Worm (Caenorhabditis elegans) whole organism, L4 larva: ENCODE results near the gene F36D4.4.
A peak's percentile ranks its signal among the peaks of the same experiment; 100 is the strongest.
"Not testable (repeated sequence)": the region's sequence is repeated elsewhere in the genome, so short reads cannot be mapped to it uniquely, and the experiment has no call there.

Source experiments
- F10B5.3 ChIP-seq: sonication (generic microtip); optimal IDR thresholded peaks from 2 replicates; lab custom pipeline; 2016; ENCODE audit warnings: mild to moderate bottlenecking, missing genetic modification characterization, missing compliant biosample characterization
- F26F4.8 ChIP-seq: fragments of 200-800 bp; sonication (Bioruptor generic); conservative IDR thresholded peaks from 2 replicates; pipeline ENCODE4 v1.3.6; 2022; ENCODE audit warnings: missing genetic modification characterization, missing compliant biosample characterization
- F49E8.2 ChIP-seq: sonication (generic microtip); optimal IDR thresholded peaks from 2 replicates; lab custom pipeline; 2016; ENCODE audit warnings: missing compliant biosample characterization, mild to moderate bottlenecking, missing genetic modification characterization, borderline replicate concordance
- T20F7.1 ChIP-seq: fragments of 200-800 bp; sonication (Bioruptor generic); optimal IDR thresholded peaks from 2 replicates; lab custom pipeline; 2018; ENCODE audit warnings: mild to moderate bottlenecking, missing genetic modification characterization, missing compliant biosample characterization
- T26A8.4 ChIP-seq: fragments of 200-800 bp; sonication (Bioruptor generic); IDR thresholded peaks from 2 replicates; pipeline ENCODE4 v1.3.6; 2022; ENCODE audit warnings: missing genetic modification characterization, missing compliant biosample characterization
- Y105C5A.15 ChIP-seq: fragments of 200-800 bp; sonication (Bioruptor generic); IDR thresholded peaks from 2 replicates; pipeline ENCODE4 v1.3.6; 2022; ENCODE audit warnings: missing genetic modification characterization, missing compliant biosample characterization
- Y48G9A.11 ChIP-seq: fragments of 200-800 bp; sonication (Bioruptor generic); IDR thresholded peaks from 2 replicates; pipeline ENCODE4 v1.3.6; 2022; ENCODE audit warnings: missing genetic modification reagents, missing genetic modification characterization, missing compliant biosample characterization
- Y5F2A.4 ChIP-seq: fragments of 200-800 bp; sonication (Bioruptor generic); optimal IDR thresholded peaks from 2 replicates; lab custom pipeline; 2018; ENCODE audit warnings: mild to moderate bottlenecking, missing genetic modification characterization, missing compliant biosample characterization
- Y75B8A.6 ChIP-seq: fragments of 200-800 bp; sonication (Bioruptor generic); IDR thresholded peaks from 2 replicates; pipeline ENCODE4 v1.3.6; 2022; ENCODE audit warnings: missing genetic modification reagents, missing genetic modification characterization, missing compliant biosample characterization
- aha-1 ChIP-seq: fragments of 150-350 bp; peaks from one replicate; lab custom pipeline; 2014; ENCODE audit warnings: missing biosample characterization, missing genetic modification characterization
- arid-1 ChIP-seq: fragments of 200-800 bp; sonication (Bioruptor generic); conservative IDR thresholded peaks from 2 replicates; pipeline ENCODE4 v1.3.6; 2022; ENCODE audit warnings: missing genetic modification reagents, missing genetic modification characterization, missing compliant biosample characterization
- cey-2 ChIP-seq: sonication (generic microtip); optimal IDR thresholded peaks from 3 replicates; lab custom pipeline; 2017; ENCODE audit warnings: missing genetic modification characterization, mild to moderate bottlenecking, missing compliant biosample characterization, antibody characterized with exemption, borderline replicate concordance; ENCODE audit not compliant: insufficient read depth
- daf-12 ChIP-seq: fragments of 150-350 bp; optimal IDR thresholded peaks from 2 replicates; lab custom pipeline; 2014; ENCODE audit warnings: missing biosample characterization, missing genetic modification reagents, missing genetic modification characterization
- egl-43 ChIP-seq: fragments of 200-800 bp; sonication (Bioruptor generic); IDR thresholded peaks from 2 replicates; pipeline ENCODE4 v1.3.6; 2022; ENCODE audit warnings: missing genetic modification reagents, missing genetic modification characterization, missing compliant biosample characterization
- fos-1 ChIP-seq: fragments of 150-350 bp; optimal IDR thresholded peaks from 2 replicates; lab custom pipeline; 2014; ENCODE audit warnings: missing biosample characterization, missing genetic modification characterization
- lim-7 ChIP-seq: fragments of 200-800 bp; sonication (Bioruptor generic); IDR thresholded peaks from 2 replicates; pipeline ENCODE4 v1.3.6; 2022; ENCODE audit warnings: missing genetic modification characterization, missing compliant biosample characterization
- lin-38 ChIP-seq: fragments of 200-800 bp; sonication (Bioruptor generic); IDR thresholded peaks from 2 replicates; pipeline ENCODE4 v1.3.6; 2022; ENCODE audit warnings: missing genetic modification reagents, missing genetic modification characterization, missing compliant biosample characterization
- madf-5 ChIP-seq, 2 experiments: fragments of 200-800 bp; sonication (Bioruptor generic); IDR thresholded peaks; 2 replicates each; pipeline ENCODE4 v1.3.6; 2022; ENCODE audit warnings: missing compliant biosample characterization in 2 of 2, missing genetic modification characterization in 2 of 2
- mdt-29 ChIP-seq: fragments of 200-800 bp; sonication (Bioruptor generic); IDR thresholded peaks from 2 replicates; pipeline ENCODE4 v1.3.6; 2022; ENCODE audit warnings: missing genetic modification reagents, missing genetic modification characterization, missing compliant biosample characterization
- mes-2 ChIP-seq: sonication (generic microtip); optimal IDR thresholded peaks from 2 replicates; lab custom pipeline; 2016; ENCODE audit warnings: missing genotype, mild to moderate bottlenecking, missing genetic modification characterization, missing compliant biosample characterization; ENCODE audit not compliant: poor library complexity, severe bottlenecking
- nhr-111 ChIP-seq: fragments of 200-800 bp; sonication (Bioruptor generic); optimal IDR thresholded peaks from 2 replicates; lab custom pipeline; 2018; ENCODE audit warnings: mild to moderate bottlenecking, missing genetic modification characterization, missing compliant biosample characterization
- pha-4 ChIP-seq, 2 experiments: fragments of 150-350 bp in 1 of 2; fragments of 200-800 bp in 1 of 2; sonication (Bioruptor generic) in 1 of 2; IDR thresholded peaks in 1 of 2; optimal IDR thresholded peaks in 1 of 2; 2 replicates each; pipeline versions ENCODE4 v1.3.6 to Lab custom; 2014 to 2022; ENCODE audit warnings: missing genetic modification characterization in 2 of 2, missing genetic modification reagents in 2 of 2, missing biosample characterization in 1 of 2, missing compliant biosample characterization in 1 of 2
- php-3 ChIP-seq: fragments of 200-800 bp; sonication (Bioruptor generic); IDR thresholded peaks from 2 replicates; pipeline ENCODE4 v1.3.6; 2022; ENCODE audit warnings: missing genetic modification reagents, missing genetic modification characterization, missing compliant biosample characterization
- pqm-1 ChIP-seq: sonication (generic microtip); optimal IDR thresholded peaks from 2 replicates; lab custom pipeline; 2017; ENCODE audit warnings: missing biosample characterization, missing genetic modification characterization
- rbr-2 ChIP-seq: sonication (generic microtip); optimal IDR thresholded peaks from 2 replicates; lab custom pipeline; 2016; ENCODE audit warnings: missing genotype, missing genetic modification characterization, missing compliant biosample characterization
- snpc-1.2 ChIP-seq: fragments of 200-800 bp; sonication (Bioruptor generic); IDR thresholded peaks from 2 replicates; pipeline ENCODE4 v1.3.6; 2022; ENCODE audit warnings: missing genetic modification reagents, missing genetic modification characterization, missing compliant biosample characterization
- tra-1 ChIP-seq: fragments of 200-800 bp; sonication (Bioruptor generic); IDR thresholded peaks from 2 replicates; pipeline ENCODE4 v1.3.6; 2022; ENCODE audit warnings: missing genetic modification reagents, missing genetic modification characterization, missing compliant biosample characterization
- unc-62 ChIP-seq, 3 experiments: fragments of 150-350 bp in 1 of 3; sonication (generic microtip); optimal IDR thresholded peaks in 2 of 3; peaks in 1 of 3; 1 replicate in 1 of 3; 2 replicates in 2 of 3; lab custom pipeline; 2014 to 2017; ENCODE audit warnings: missing biosample characterization in 3 of 3, missing genetic modification characterization in 3 of 3, missing genetic modification reagents in 3 of 3, missing genotype in 1 of 3
- vab-7 ChIP-seq: fragments of 200-800 bp; sonication (Bioruptor generic); IDR thresholded peaks from 2 replicates; pipeline ENCODE4 v1.3.6; 2022; ENCODE audit warnings: missing genetic modification reagents, missing genetic modification characterization, missing compliant biosample characterization
- ztf-11 ChIP-seq: fragments of 150-350 bp; optimal IDR thresholded peaks from 2 replicates; lab custom pipeline; 2014; ENCODE audit warnings: missing biosample characterization, missing genetic modification characterization
- ztf-7 ChIP-seq: fragments of 150-350 bp; optimal IDR thresholded peaks from 2 replicates; lab custom pipeline; 2014; ENCODE audit warnings: missing biosample characterization, missing genetic modification characterization

F36D4.4 gene

ce11 chrV:9441046-9441445, 26.6 kb upstream of the F36D4.4 start:
- TF ChIP-seq aha-1 (tag; lab: Kevin White, UChicago) (peak; percentile 94), T26A8.4 (GFP tag; lab: Robert Waterston, UW) (no peak), fos-1 (no peak), pqm-1 (tag; lab: Kevin White, UChicago) (no peak), egl-43 (GFP tag; lab: Robert Waterston, UW) (no peak), rbr-2 (tag; lab: Kevin White, UChicago) (no peak), F10B5.3 (tag; lab: Kevin White, UChicago) (no peak)
- TF ChIP-seq, all 104 proteins: peak for 1

DNA sequence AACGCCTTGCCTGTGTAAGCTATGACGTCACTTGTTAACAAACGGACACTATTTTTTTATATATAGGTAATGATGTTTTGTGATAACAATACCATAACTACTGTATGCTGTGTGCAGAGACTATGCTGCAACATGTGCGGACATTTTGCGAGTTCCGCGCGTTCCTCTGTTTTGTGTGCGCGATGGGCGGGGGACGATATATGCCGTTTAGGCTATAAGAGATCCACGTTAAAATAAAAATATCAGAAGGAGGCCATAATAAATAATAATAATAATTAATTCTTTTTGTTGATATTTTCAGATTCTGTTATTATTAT, 25.5 kb upstream of the F36D4.4 start:
- TF ChIP-seq Y5F2A.4 (no peak), ztf-7 (tag; lab: Kevin White, UChicago) (no peak), mes-2 (tag; lab: Kevin White, UChicago) (peak; percentile 24), F49E8.2 (peak; percentile 26), cey-2 (no peak), unc-62 (GFP tag; optimal IDR thresholded peaks at IDR 0.05 in 1 of 2; lab: Kevin White, UChicago) (no peak), unc-62 (tag; optimal IDR thresholded peaks at IDR 0.05; lab: Kevin White, UChicago) (no peak), daf-12 (tag; lab: Kevin White, UChicago) (no peak)

ce11 chrV:9439315-9440002, 25.0 kb upstream of the F36D4.4 start, which contains the start of gene Y54B9A.1:
Gene Y54B9A.1 (minus strand): TSS chrV:9439549.
- peak; percentile 55 for TF ChIP-seq pha-4 (GFP tag; IDR thresholded peaks at IDR 0.05; lab: Robert Waterston, UW)
- TF ChIP-seq pha-4 (tag; optimal IDR thresholded peaks at IDR 0.05; lab: Kevin White, UChicago), result not testable (repeated sequence)
- TF ChIP-seq madf-5 (GFP tag; IDR thresholded peaks at IDR 0.05; lab: Robert Waterston, UW), result peak in 1 of 2 experiments; percentile 68; a peak in 1 of 4 replicates
- TF ChIP-seq Y75B8A.6 (GFP tag; lab: Robert Waterston, UW), result 0 out of 2 replicates have a peak, but pooled peaks have one; percentile 62
- TF ChIP-seq arid-1 (GFP tag; lab: Robert Waterston, UW), result peak; percentile 65; the same call in 1 of the 2 replicates
- TF ChIP-seq php-3 (GFP tag; lab: Robert Waterston, UW), result peak; percentile 35; the same call in 1 of the 2 replicates
- peak; percentile 66; the same call in 1 of the 2 replicates for TF ChIP-seq lin-38
- TF ChIP-seq snpc-1.2 (GFP tag; lab: Robert Waterston, UW), result peak; percentile 73
- peak; percentile 75; the same call in 1 of the 2 replicates for TF ChIP-seq Y48G9A.11 (GFP tag; lab: Robert Waterston, UW)
- peak; percentile 81 for TF ChIP-seq Y105C5A.15 (GFP tag; lab: Robert Waterston, UW)
- 0 out of 2 replicates have a peak, but pooled peaks have one; percentile 22 for TF ChIP-seq mdt-29 (GFP tag; lab: Robert Waterston, UW)
- 0 out of 2 replicates have a peak, but pooled peaks have one; percentile 43 for TF ChIP-seq vab-7 (GFP tag; lab: Robert Waterston, UW)
- 0 out of 2 replicates have a peak, but pooled peaks have one; percentile 57 for TF ChIP-seq tra-1
- peak; percentile 71 for TF ChIP-seq lim-7

DNA sequence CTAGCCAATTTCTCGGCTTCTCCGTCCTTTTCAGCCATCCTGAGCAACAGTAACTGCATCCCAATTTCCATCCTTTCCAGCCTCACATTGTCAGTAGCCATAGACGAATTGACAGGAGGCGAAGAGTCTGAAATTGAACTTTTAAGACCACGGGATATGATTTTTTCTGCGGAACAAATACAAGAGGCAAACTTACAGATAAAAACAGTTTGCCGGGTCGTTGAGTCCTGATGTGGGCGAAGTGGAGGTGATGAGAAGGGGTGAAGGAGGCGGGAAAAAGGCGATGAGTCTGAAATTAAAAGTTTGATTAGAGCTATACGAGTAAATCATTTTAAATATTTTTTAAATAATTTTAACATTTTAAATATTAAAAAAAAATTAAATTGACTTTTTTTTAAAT, 12.7 kb upstream of the F36D4.4 start, which contains the start of gene F36D4.6:
Gene F36D4.6, minus strand, starts transcription at position 101 of the 400 bp plus-strand sequence.
- TF ChIP-seq Y48G9A.11 (GFP tag; lab: Robert Waterston, UW) (no peak), ztf-11 (tag; lab: Kevin White, UChicago) (no peak), T20F7.1 (GFP tag; lab: Kevin White, UChicago) (no peak), nhr-111 (GFP tag; lab: Kevin White, UChicago) (no peak), F26F4.8 (no peak), snpc-1.2 (GFP tag; lab: Robert Waterston, UW) (no peak), daf-12 (tag; lab: Kevin White, UChicago) (no peak)
- TF ChIP-seq, all 104 proteins: peak for 0
